Worm (Caenorhabditis elegans) whole organism, young adult: ENCODE measurements around the gene lin-33.

ENCODE experiments used
- C17E4.6 ChIP-seq: fragments of 200-800 bp; sonication (Bioruptor generic); IDR thresholded peaks from 2 replicates; pipeline ENCODE4 v1.3.6; 2022; ENCODE audit warnings: missing genetic modification reagents, missing genetic modification characterization, missing compliant biosample characterization
- Y67H2A.10 ChIP-seq: fragments of 200-800 bp; sonication (Bioruptor generic); conservative IDR thresholded peaks from 2 replicates; pipeline ENCODE4 v1.3.6; 2022; ENCODE audit warnings: missing genetic modification reagents, missing genetic modification characterization, missing compliant biosample characterization
- egl-44 ChIP-seq: fragments of 200-800 bp; sonication (Bioruptor generic); IDR thresholded peaks from 2 replicates; pipeline ENCODE4 v1.3.6; 2022; ENCODE audit warnings: missing genetic modification reagents, missing genetic modification characterization, missing compliant biosample characterization
- madf-10 ChIP-seq: sonication (generic microtip); optimal IDR thresholded peaks from 2 replicates; lab custom pipeline; 2016; ENCODE audit warnings: mild to moderate bottlenecking, missing genetic modification characterization, missing compliant biosample characterization
- mcd-1 ChIP-seq: fragments of 200-800 bp; sonication (Bioruptor generic); IDR thresholded peaks from 2 replicates; pipeline ENCODE4 v1.3.6; 2022; ENCODE audit warnings: missing genetic modification reagents, missing genetic modification characterization, missing compliant biosample characterization

- no peak for TF ChIP-seq egl-44
- TF ChIP-seq madf-10 (tag; lab: Kevin White, UChicago), result no peak
- no peak for TF ChIP-seq Y67H2A.10 (GFP tag; lab: Robert Waterston, UW)
- TF ChIP-seq mcd-1, result no peak
- TF ChIP-seq C17E4.6 (GFP tag; lab: Robert Waterston, UW), result no peak
Observed at ce11 chrIV:5895190-5895589, 35.3 kb upstream of the lin-33 start, which contains the start of gene nspb-6.
